Worm (Caenorhabditis elegans) whole organism, mixed stage, embryonic: ENCODE results near the gene T27E4.1.

ENCODE experiments used
- M03D4.4 ChIP-seq: sonication (generic microtip); optimal IDR thresholded peaks from 2 replicates; lab custom pipeline; 2017; ENCODE audit warnings: mild to moderate bottlenecking, missing genetic modification characterization, missing compliant biosample characterization
- bed-3 ChIP-seq: fragments of 200-800 bp; sonication (Bioruptor generic); optimal IDR thresholded peaks from 3 replicates; lab custom pipeline; 2018; ENCODE audit warnings: mild to moderate bottlenecking, missing genetic modification characterization, moderate library complexity, missing compliant biosample characterization
- blmp-1 ChIP-seq: fragments of 150-350 bp; optimal IDR thresholded peaks from 2 replicates; lab custom pipeline; 2014; ENCODE audit warnings: missing biosample characterization, missing genetic modification characterization
- ceh-39 ChIP-seq: fragments of 150-350 bp; optimal IDR thresholded peaks from 2 replicates; lab custom pipeline; 2014; ENCODE audit warnings: missing biosample characterization, missing genetic modification characterization
- ceh-43 ChIP-seq: fragments of 200-800 bp; sonication (Bioruptor generic); optimal IDR thresholded peaks from 2 replicates; lab custom pipeline; 2018; ENCODE audit warnings: mild to moderate bottlenecking, missing genetic modification characterization, moderate library complexity, missing compliant biosample characterization
- ceh-83 ChIP-seq: fragments of 200-800 bp; sonication (Bioruptor generic); optimal IDR thresholded peaks from 2 replicates; lab custom pipeline; 2018; ENCODE audit warnings: mild to moderate bottlenecking, missing genetic modification characterization, missing compliant biosample characterization
- cnd-1 ChIP-seq: fragments of 200-800 bp; sonication (Bioruptor generic); optimal IDR thresholded peaks from 2 replicates; lab custom pipeline; 2018; ENCODE audit warnings: mild to moderate bottlenecking, missing genetic modification characterization, missing compliant biosample characterization
- drap-1 ChIP-seq: fragments of 200-800 bp; sonication (Bioruptor generic); optimal IDR thresholded peaks from 3 replicates; lab custom pipeline; 2018; ENCODE audit warnings: mild to moderate bottlenecking, missing genetic modification characterization, missing compliant biosample characterization
- elt-1 ChIP-seq: sonication (generic microtip); optimal IDR thresholded peaks from 2 replicates; lab custom pipeline; 2017; ENCODE audit warnings: missing genetic modification characterization, mild to moderate bottlenecking, missing compliant biosample characterization, antibody characterized with exemption, moderate library complexity, borderline replicate concordance; ENCODE audit not compliant: insufficient read depth
- elt-3 ChIP-seq: fragments of 150-350 bp; optimal IDR thresholded peaks from 2 replicates; lab custom pipeline; 2014; ENCODE audit warnings: missing biosample characterization, missing genetic modification characterization
- flh-1 ChIP-seq: fragments of 200-800 bp; sonication (Bioruptor generic); optimal IDR thresholded peaks from 2 replicates; lab custom pipeline; 2018; ENCODE audit warnings: mild to moderate bottlenecking, missing genetic modification characterization, moderate library complexity, missing compliant biosample characterization
- ham-2 ChIP-seq: fragments of 200-800 bp; sonication (Bioruptor generic); optimal IDR thresholded peaks from 2 replicates; lab custom pipeline; 2018; ENCODE audit warnings: mild to moderate bottlenecking, missing genetic modification characterization, missing compliant biosample characterization
- hlh-1 ChIP-seq: fragments of 150-350 bp; optimal IDR thresholded peaks from 2 replicates; lab custom pipeline; 2014; ENCODE audit warnings: missing biosample characterization, missing genetic modification reagents, missing genetic modification characterization
- lin-13 ChIP-seq: fragments of 150-350 bp; optimal IDR thresholded peaks from 2 replicates; lab custom pipeline; 2014; ENCODE audit warnings: missing biosample characterization, missing genetic modification characterization
- lin-32 ChIP-seq: fragments of 200-800 bp; sonication (Bioruptor generic); optimal IDR thresholded peaks from 2 replicates; lab custom pipeline; 2018; ENCODE audit warnings: mild to moderate bottlenecking, missing genetic modification characterization, missing compliant biosample characterization
- lsy-2 ChIP-seq: fragments of 150-350 bp; optimal IDR thresholded peaks from 2 replicates; lab custom pipeline; 2014; ENCODE audit warnings: missing biosample characterization, missing genetic modification characterization
- mab-5 ChIP-seq: fragments of 150-350 bp; optimal IDR thresholded peaks from 2 replicates; lab custom pipeline; 2014; ENCODE audit warnings: missing biosample characterization, missing genetic modification characterization
- mep-1 ChIP-seq: fragments of 150-350 bp; optimal IDR thresholded peaks from 2 replicates; lab custom pipeline; 2017; ENCODE audit warnings: missing biosample characterization, missing genetic modification reagents, missing genetic modification characterization, inconsistent platforms
- mls-2 ChIP-seq: sonication (generic microtip); optimal IDR thresholded peaks from 2 replicates; lab custom pipeline; 2016; ENCODE audit warnings: mild to moderate bottlenecking, missing genetic modification characterization, moderate library complexity, missing compliant biosample characterization
- nhr-12 ChIP-seq: fragments of 150-350 bp; optimal IDR thresholded peaks from 2 replicates; lab custom pipeline; 2014; ENCODE audit warnings: missing biosample characterization, missing genetic modification characterization
- nhr-237 ChIP-seq: fragments of 150-350 bp; optimal IDR thresholded peaks from 2 replicates; lab custom pipeline; 2014; ENCODE audit warnings: missing biosample characterization, missing genetic modification characterization
- nhr-28 ChIP-seq: fragments of 150-350 bp; optimal IDR thresholded peaks from 2 replicates; lab custom pipeline; 2014; ENCODE audit warnings: missing biosample characterization, missing genetic modification characterization
- nhr-76 ChIP-seq: sonication (generic microtip); optimal IDR thresholded peaks from 2 replicates; lab custom pipeline; 2017; ENCODE audit warnings: missing biosample characterization, missing genetic modification characterization
- pha-4 ChIP-seq: fragments of 150-350 bp; optimal IDR thresholded peaks from 2 replicates; lab custom pipeline; 2018; ENCODE audit warnings: missing biosample characterization, missing genetic modification reagents, missing genetic modification characterization
- sem-2 ChIP-seq: fragments of 200-800 bp; sonication (Bioruptor generic); optimal IDR thresholded peaks from 2 replicates; lab custom pipeline; 2018; ENCODE audit warnings: mild to moderate bottlenecking, missing genetic modification characterization, missing compliant biosample characterization
- sptf-1 ChIP-seq: sonication (generic microtip); optimal IDR thresholded peaks from 2 replicates; lab custom pipeline; 2017; ENCODE audit warnings: mild to moderate bottlenecking, missing genetic modification characterization, moderate library complexity, missing compliant biosample characterization
- tbx-8 ChIP-seq: fragments of 200-800 bp; sonication (Bioruptor generic); optimal IDR thresholded peaks from 2 replicates; lab custom pipeline; 2018; ENCODE audit warnings: mild to moderate bottlenecking, missing genetic modification characterization, moderate library complexity, missing compliant biosample characterization
- unc-120 ChIP-seq: sonication (generic microtip); optimal IDR thresholded peaks from 2 replicates; lab custom pipeline; 2017; ENCODE audit warnings: missing genetic modification characterization, missing compliant biosample characterization; ENCODE audit not compliant: poor library complexity, severe bottlenecking
- unc-39 ChIP-seq: fragments of 150-350 bp; optimal IDR thresholded peaks from 2 replicates; lab custom pipeline; 2014; ENCODE audit warnings: missing biosample characterization, missing genetic modification characterization
- zip-8 ChIP-seq: fragments of 150-350 bp; optimal IDR thresholded peaks from 2 replicates; lab custom pipeline; 2014; ENCODE audit warnings: missing biosample characterization, missing genetic modification characterization
- ztf-11 ChIP-seq: fragments of 150-350 bp; optimal IDR thresholded peaks from 2 replicates; lab custom pipeline; 2014; ENCODE audit warnings: missing biosample characterization, missing genetic modification characterization

T27E4.1 gene

DNA sequence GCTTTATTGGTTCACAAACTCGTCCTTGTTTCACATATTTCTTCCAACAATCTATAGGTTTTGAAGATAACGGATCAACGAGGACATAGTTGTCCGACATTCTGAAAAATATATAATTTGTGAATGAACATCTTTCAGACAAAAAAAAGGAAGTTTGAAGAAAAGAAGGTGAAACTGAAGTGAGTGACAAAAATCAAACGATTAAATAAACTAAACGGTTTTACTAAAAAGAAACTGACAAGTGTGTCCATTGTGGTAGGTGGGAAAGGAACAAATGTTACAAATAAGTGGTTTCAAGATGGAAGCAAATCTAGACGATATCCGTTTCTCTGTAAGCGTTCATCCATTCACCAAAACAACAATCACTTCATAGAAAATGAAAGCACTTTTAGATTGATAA is 29.8 kb upstream of the T27E4.1 start, which contains the start of gene C25E10.12:
Gene C25E10.12 (minus strand): TSS at position 101 of the 400 bp plus-strand sequence.
- TF ChIP-seq nhr-76 (tag; lab: Kevin White, UChicago) (no peak), drap-1 (GFP tag; lab: Kevin White, UChicago) (no peak)
- TF ChIP-seq, all 35 proteins: peak for 0

DNA sequence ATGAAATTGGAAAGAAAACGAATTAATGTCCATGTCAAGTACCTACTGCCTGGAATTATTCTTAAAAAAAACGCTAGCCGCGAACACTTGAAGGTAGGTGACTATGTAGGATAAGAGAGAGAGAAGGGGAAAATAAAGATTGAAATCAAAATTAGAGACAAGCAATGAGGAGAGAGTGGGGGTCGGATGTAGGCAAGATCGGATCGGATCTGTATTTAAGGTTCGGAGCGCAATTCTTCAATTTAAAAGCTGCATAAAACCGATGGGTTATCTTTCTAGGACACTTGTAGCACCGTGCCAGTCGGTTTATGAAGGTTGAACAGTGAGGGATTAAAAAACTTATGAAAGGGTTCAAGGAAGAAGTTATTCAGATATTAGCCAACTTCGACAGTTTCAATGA is 29.0 kb upstream of the T27E4.1 start:
- TF ChIP-seq mab-5 (tag; lab: Kevin White, UChicago) (no peak), ceh-39 (tag; lab: Kevin White, UChicago) (no peak), bed-3 (GFP tag; lab: Kevin White, UChicago) (no peak), lin-13 (tag; lab: Kevin White, UChicago) (no peak), flh-1 (GFP tag; lab: Kevin White, UChicago) (no peak), ztf-11 (no peak), elt-1 (peak; percentile 64)

DNA sequence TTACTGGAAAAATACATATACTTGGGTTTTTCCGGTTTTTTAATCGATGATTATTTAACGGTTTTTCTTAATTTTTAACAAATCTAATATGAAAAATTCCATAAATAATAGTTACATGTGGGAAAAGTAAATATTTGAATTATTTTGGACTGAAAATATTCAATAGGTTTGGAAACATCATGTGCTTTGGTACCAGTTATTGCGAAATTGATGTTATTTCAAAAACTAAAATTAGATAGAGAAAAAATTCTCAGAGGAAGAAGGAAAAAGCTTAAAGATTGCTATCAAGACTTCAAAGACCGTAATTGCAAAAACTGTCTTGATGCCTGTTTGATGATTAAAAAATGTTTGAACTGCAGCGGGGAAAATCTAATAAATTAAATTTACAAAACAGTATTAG is 27.1 kb upstream of the T27E4.1 start:
- no peak for TF ChIP-seq sem-2
- no peak for TF ChIP-seq cnd-1
- no peak for TF ChIP-seq nhr-28 (tag; lab: Kevin White, UChicago)
- TF ChIP-seq pha-4 (tag; lab: Kevin White, UChicago): no peak
- no peak for TF ChIP-seq ceh-43
- no peak for TF ChIP-seq tbx-8 (GFP tag; lab: Kevin White, UChicago)
- no peak for TF ChIP-seq elt-1
- TF ChIP-seq unc-120 (tag; lab: Kevin White, UChicago): no peak

DNA sequence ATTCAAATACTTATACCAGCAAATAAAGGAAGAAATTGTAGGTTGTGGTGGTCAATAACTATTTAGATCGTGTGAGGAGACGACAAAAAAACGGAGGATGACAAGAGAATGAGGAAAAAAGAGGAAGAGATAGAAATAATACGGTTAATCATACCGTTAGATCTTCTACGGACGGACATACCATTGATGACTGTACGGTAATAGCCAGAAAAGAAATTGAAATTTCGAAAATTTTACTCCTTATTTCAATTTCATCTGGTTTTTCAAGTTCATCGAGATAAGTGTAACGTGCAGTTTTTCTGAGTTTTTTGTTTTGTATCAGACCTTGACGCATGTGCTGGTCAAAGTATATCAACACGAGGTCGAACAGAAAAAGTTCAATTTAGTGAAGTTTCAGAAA is 26.2 kb upstream of the T27E4.1 start:
- TF ChIP-seq elt-1: no peak
- no peak for TF ChIP-seq cnd-1
- TF ChIP-seq ceh-83 (GFP tag; lab: Kevin White, UChicago): no peak
- no peak for TF ChIP-seq mls-2
- TF ChIP-seq unc-120 (tag; lab: Kevin White, UChicago): no peak
- TF ChIP-seq nhr-12 (tag; lab: Kevin White, UChicago): no peak
- no peak for TF ChIP-seq nhr-76 (tag; lab: Kevin White, UChicago)
- no peak for TF ChIP-seq lin-13 (tag; lab: Kevin White, UChicago)
- TF ChIP-seq mep-1 (tag; lab: Kevin White, UChicago): no peak
- no peak for TF ChIP-seq lin-32 (GFP tag; lab: Kevin White, UChicago)
- TF ChIP-seq nhr-28 (tag; lab: Kevin White, UChicago): no peak
- TF ChIP-seq hlh-1 (tag; lab: Kevin White, UChicago): no peak
- TF ChIP-seq zip-8: no peak
- TF ChIP-seq drap-1 (GFP tag; lab: Kevin White, UChicago): no peak
- no peak for TF ChIP-seq nhr-237 (tag; lab: Kevin White, UChicago)
- TF ChIP-seq lsy-2 (tag; lab: Kevin White, UChicago): no peak
- TF ChIP-seq sptf-1 (tag; lab: Kevin White, UChicago): no peak

DNA sequence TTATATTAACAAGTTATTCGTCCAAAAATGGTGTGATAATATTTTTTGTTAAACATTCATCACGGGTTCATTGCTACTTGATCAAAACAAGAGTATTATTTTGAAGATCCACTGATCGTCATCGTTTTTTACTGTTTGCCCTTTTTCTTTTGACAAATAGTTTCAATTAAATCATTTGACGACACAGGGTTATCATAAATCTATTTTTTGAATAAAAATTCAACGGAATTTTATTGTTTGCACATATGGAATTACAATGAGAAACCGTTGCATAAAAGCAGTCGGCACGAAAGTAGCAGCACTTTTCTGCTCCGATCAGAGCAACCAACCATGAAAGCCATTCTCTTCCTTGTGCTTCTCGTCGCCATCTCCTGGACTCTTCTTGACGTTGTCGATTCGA is 24.5 kb upstream of the T27E4.1 start, which contains the start of gene fip-2:
Gene fip-2 (plus strand): TSS at position 301 of the 400 bp plus-strand sequence.
- TF ChIP-seq ham-2 (no peak), mab-5 (tag; lab: Kevin White, UChicago) (no peak), blmp-1 (no peak), ceh-83 (GFP tag; lab: Kevin White, UChicago) (no peak), nhr-76 (tag; lab: Kevin White, UChicago) (no peak), lsy-2 (tag; lab: Kevin White, UChicago) (no peak), ceh-39 (tag; lab: Kevin White, UChicago) (no peak), M03D4.4 (tag; lab: Kevin White, UChicago) (no peak), nhr-12 (tag; lab: Kevin White, UChicago) (no peak), ceh-43 (no peak), unc-39 (tag; lab: Kevin White, UChicago) (no peak), pha-4 (tag; lab: Kevin White, UChicago) (no peak), sptf-1 (tag; lab: Kevin White, UChicago) (no peak), elt-3 (tag; lab: Kevin White, UChicago) (no peak), drap-1 (GFP tag; lab: Kevin White, UChicago) (no peak)
